Worm (Caenorhabditis elegans) whole organism, L4/young adult: ENCODE measurements around the gene fbxa-142.

Experiments used
- W03F9.2 ChIP-seq: fragments of 150-350 bp; optimal IDR thresholded peaks from 2 replicates; lab custom pipeline; 2014; ENCODE audit warnings: missing biosample characterization, missing genetic modification characterization
- dao-5 ChIP-seq: sonication (generic microtip); optimal IDR thresholded peaks from 2 replicates; lab custom pipeline; 2016; ENCODE audit warnings: missing genotype, missing genetic modification characterization, moderate library complexity, missing compliant biosample characterization
- him-1 ChIP-seq: sonication (generic microtip); optimal IDR thresholded peaks from 2 replicates; lab custom pipeline; 2016; ENCODE audit warnings: missing genotype, missing genetic modification reagents, missing genetic modification characterization, missing compliant biosample characterization

- no peak for TF ChIP-seq him-1 (tag; lab: Kevin White, UChicago)
- no peak for TF ChIP-seq dao-5 (tag; lab: Kevin White, UChicago)
- no peak for TF ChIP-seq W03F9.2 (tag; lab: Kevin White, UChicago)
Observed at ce11 chrV:16145009-16145408, 13.9 kb upstream of the fbxa-142 start.
